Fruit fly (Drosophila melanogaster): Measurements from ENCODE around the gene Cad87A.

- no peak for TF ChIP-seq fd3F (GFP tag; optimal IDR thresholded peaks at IDR 0.05)
- TF ChIP-seq CG18476 (GFP tag; optimal IDR thresholded peaks at IDR 0.05): no peak
- TF ChIP-seq CG12769 (tag; optimal IDR thresholded peaks at IDR 0.05): no peak
- TF ChIP-seq CG1792 (GFP tag; optimal IDR thresholded peaks at IDR 0.05): no peak
- no peak for TF ChIP-seq CG6175 (GFP tag; IDR thresholded peaks at IDR 0.05)
- no peak for TF ChIP-seq CG17568 (GFP tag; optimal IDR thresholded peaks at IDR 0.05)
- TF ChIP-seq Oaz (GFP tag; IDR thresholded peaks at IDR 0.05): no peak
- TF ChIP-seq Ptx1 (GFP tag; IDR thresholded peaks at IDR 0.05): no peak
- TF ChIP-seq unc-4 (GFP tag; IDR thresholded peaks at IDR 0.05; ENCODE audit: partially characterized antibody): no peak
- TF ChIP-seq CG7745 (tag; optimal IDR thresholded peaks at IDR 0.05): no peak
- TF ChIP-seq CG5953 (GFP tag; IDR thresholded peaks at IDR 0.05): no peak
Observed at dm6 chr3R:11982547-11982946, 33.6 kb upstream of the Cad87A start.

Data from whole organism, embryonic.